Fruit fly (Drosophila melanogaster) whole organism: Measurements from ENCODE around the gene TfIIA-L.
A peak's percentile ranks its signal among the peaks of the same experiment; 100 is the strongest.

ENCODE experiments used
- CG8478 ChIP-seq: fragments of >200 bp; optimal IDR thresholded peaks from 2 replicates; lab custom pipeline; 2018; ENCODE audit warnings: inconsistent platforms
- Dll ChIP-seq: fragments of >200 bp; optimal IDR thresholded peaks from 2 replicates; lab custom pipeline; 2017
- EcR ChIP-seq, 2 experiments: fragments of >200 bp; optimal IDR thresholded peaks; 2 replicates each; lab custom pipeline; 2017; ENCODE audit warnings: missing biosample characterization in 2 of 2, missing genetic modification characterization in 2 of 2, missing genetic modification reagents in 2 of 2
- pan ChIP-seq: fragments of >200 bp; optimal IDR thresholded peaks from 2 replicates; lab custom pipeline; 2017
- psq ChIP-seq: fragments of >200 bp; optimal IDR thresholded peaks from 2 replicates; lab custom pipeline; 2017
- usp ChIP-seq: fragments of >200 bp; optimal IDR thresholded peaks from 2 replicates; lab custom pipeline; 2017; ENCODE audit warnings: missing biosample characterization, missing genetic modification characterization, mixed read lengths

TfIIA-L gene

DNA sequence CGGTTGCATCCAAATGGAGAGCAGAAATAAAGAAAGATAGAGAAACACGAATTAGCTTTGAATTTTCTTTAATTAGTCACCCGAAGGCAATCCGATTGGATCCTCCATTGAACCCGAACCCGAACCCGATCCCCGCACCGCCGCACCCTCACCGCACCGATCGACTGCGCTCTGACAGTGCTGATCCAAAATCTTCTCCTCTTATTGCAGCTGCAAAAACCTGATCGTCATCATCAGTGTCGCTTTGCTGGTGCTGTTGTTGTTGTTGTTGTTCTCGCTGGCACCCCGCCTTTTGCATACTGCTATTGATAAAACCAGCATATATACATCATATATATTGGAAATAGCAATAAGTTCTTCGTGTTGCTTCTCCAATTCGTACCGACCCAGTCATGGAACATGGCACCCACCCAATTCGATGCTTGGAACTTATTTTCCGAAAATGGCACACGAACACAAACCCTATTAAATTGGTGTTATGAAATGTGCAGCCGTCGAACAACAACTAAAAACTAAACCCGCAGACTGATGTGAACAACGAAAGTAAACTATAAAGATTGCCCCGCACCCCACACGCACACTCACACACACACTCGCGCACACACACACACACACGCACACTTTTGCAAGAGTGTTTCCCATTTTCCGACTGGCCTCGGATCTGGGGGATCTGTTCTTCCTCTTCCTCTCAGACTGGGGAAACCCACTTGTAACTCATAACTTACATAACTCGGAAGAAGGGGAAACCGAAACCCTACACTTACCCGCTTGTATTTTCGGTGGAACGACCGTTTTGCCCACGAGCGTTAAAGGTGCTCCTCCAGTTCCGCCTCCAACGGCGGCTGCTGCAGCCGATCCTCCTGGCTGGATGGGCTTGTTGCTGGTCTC is 19.7 kb downstream of the TfIIA-L start:
- TF ChIP-seq pan (lab: Kevin White, UChicago): no peak
- no peak for TF ChIP-seq psq (lab: Kevin White, UChicago)
- no peak for TF ChIP-seq Dll
- no peak for TF ChIP-seq CG8478 (lab: Kevin White, UChicago)
- no peak for TF ChIP-seq usp (GFP tag; lab: Kevin White, UChicago)
- TF ChIP-seq EcR (GFP tag; optimal IDR thresholded peaks at IDR 0.05; lab: Kevin White, UChicago): no peak

DNA sequence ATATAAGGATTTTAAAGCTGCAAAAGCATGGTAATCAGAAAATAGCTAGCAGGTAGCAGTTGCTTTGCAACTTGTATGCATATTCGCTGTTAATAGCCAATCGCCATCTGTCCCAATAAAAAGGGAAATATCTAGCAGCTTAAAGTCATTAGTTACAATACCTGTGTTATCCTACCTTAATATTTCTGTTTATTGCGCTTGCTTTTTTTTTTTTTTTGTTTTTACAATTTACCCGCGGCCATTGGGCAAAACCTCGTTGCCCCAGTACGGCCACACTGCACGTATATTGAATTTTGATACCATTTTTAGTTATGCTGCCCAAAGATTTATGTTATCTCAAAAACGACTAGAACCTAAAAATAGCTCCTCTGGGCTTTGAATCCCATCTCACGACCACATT is 21.3 kb downstream of the TfIIA-L start:
- TF ChIP-seq EcR (GFP tag; optimal IDR thresholded peaks at IDR 0.05; lab: Kevin White, UChicago) (no peak), CG8478 (lab: Kevin White, UChicago) (no peak), psq (lab: Kevin White, UChicago) (no peak), Dll (no peak), pan (lab: Kevin White, UChicago) (no peak)

DNA sequence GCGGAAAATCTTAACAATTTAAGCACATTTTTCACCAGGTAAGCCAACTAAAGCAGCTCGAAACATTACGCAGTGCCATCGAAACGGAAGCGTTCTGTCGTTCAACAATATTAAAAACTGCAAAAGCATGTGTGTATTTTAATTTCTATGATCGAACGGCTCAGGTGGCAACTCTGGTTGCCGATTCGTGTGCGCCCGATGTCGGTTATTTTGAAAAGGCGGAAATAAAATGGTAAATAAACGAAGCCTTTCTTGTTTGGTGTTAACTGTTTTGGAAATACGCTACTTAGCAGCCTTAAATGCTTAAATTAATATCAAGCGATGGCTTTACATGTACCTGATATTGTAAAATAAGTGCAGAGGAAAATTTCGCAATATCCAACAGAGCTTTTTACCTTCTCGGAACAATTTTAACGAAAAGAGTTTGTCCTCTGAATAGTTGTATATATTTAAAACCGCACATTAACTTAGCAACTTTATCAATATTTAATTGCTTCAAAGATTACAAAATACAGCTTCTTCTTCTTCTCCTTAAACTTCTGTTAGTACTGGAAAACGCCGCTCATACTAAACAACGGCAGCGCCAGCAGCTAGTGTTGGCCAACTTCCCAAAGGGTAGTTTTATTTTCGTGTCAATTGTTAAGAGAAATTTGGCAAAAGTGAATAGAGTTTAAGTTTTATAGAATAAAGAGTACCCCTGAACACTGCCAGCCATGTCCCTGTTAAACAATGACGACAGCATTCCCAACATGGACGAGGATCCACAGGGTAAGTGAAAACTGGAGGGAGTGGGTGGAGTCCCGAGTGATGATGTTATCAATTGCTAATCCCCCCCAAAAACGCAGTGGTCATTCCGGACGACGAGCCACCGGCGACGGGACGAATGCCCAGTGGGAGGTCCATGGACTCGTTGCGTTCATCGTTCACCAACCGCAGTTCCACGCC is 22.5 kb downstream of the TfIIA-L start, which contains the start of gene CG5934:
TSS of gene CG5934 (plus strand) at position 588 of the 945 bp plus-strand sequence.
- no peak for TF ChIP-seq Dll
- TF ChIP-seq psq (lab: Kevin White, UChicago): no peak
- no peak for TF ChIP-seq pan (lab: Kevin White, UChicago)
- TF ChIP-seq EcR (GFP tag; optimal IDR thresholded peaks at IDR 0.05; lab: Kevin White, UChicago): no peak
- no peak for TF ChIP-seq CG8478 (lab: Kevin White, UChicago)
- no peak for TF ChIP-seq usp (GFP tag; lab: Kevin White, UChicago)

DNA sequence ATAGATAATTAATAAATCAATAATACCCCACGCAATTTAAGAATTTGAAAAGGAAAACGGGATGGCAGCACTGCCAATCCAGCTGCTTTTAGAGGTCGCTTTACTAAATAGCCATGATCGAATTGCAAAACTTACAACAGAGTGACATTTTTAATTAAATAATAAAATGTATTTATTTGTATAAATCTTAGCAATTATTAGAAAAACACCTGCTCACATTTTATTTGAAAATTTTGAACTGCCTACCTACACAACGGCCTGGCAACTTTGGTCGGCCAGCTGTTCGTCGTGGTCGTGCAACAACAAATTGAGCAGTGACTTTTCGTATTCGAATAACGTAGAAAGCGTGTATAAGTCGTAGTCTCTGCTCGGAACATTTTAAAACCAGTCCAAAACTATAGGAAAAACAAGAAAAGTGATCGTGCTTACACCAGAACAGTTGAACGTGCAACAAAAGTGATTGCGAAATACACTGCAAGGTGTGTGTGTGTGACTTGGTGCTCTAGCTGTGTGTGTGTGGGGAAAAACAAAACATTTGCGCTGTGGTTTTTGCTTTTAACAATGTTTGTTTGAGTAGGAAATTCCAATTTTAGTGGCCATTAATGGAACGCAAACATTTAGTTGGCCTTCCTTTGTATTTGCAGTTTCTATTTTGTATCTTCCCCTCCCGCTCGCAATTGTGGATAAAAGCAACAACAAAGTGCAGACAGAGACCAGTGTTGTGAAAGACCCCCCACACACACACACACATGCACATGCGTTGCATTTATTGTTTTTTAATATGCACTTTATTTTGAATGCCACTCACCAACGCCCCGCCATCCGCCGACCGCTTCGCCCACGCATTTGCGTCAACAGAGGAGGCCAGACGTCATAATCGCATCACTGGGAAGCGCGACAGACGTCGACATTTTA is 23.9 kb downstream of the TfIIA-L start, which contains the start of gene CG5938:
TSS of gene CG5938 (plus strand) at position 262 of the 915 bp plus-strand sequence.
- TF ChIP-seq CG8478 (lab: Kevin White, UChicago) (no peak), pan (lab: Kevin White, UChicago) (no peak), Dll (no peak), psq (lab: Kevin White, UChicago) (no peak), EcR (GFP tag; optimal IDR thresholded peaks at IDR 0.05; lab: Kevin White, UChicago) (no peak), usp (GFP tag; lab: Kevin White, UChicago) (no peak)

DNA sequence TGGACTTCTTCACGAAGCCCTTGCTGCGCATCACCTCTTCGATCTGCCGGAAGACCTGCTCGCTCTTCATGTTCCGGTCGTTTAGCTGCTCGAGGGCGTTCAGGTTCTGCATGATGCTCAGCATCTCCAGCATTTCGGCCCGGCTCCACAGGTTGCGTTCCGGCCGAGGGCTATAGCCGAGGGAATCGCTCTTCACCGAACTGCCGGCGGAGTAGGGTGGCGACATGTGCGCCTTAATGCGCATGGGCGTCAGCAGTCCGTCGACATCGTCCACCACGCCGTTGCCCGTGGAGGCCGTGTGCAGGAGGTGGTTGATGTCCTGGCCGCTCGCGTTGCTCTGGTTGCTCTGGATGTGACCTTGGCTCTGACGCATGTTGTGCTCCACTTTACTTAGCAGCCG is 28.6 kb downstream of the TfIIA-L start:
- no peak for TF ChIP-seq psq (lab: Kevin White, UChicago)
- TF ChIP-seq pan (lab: Kevin White, UChicago): no peak
- no peak for TF ChIP-seq CG8478 (lab: Kevin White, UChicago)
- no peak for TF ChIP-seq usp (GFP tag; lab: Kevin White, UChicago)
- TF ChIP-seq Dll: no peak
- no peak for TF ChIP-seq EcR (GFP tag; optimal IDR thresholded peaks at IDR 0.05; lab: Kevin White, UChicago)

DNA sequence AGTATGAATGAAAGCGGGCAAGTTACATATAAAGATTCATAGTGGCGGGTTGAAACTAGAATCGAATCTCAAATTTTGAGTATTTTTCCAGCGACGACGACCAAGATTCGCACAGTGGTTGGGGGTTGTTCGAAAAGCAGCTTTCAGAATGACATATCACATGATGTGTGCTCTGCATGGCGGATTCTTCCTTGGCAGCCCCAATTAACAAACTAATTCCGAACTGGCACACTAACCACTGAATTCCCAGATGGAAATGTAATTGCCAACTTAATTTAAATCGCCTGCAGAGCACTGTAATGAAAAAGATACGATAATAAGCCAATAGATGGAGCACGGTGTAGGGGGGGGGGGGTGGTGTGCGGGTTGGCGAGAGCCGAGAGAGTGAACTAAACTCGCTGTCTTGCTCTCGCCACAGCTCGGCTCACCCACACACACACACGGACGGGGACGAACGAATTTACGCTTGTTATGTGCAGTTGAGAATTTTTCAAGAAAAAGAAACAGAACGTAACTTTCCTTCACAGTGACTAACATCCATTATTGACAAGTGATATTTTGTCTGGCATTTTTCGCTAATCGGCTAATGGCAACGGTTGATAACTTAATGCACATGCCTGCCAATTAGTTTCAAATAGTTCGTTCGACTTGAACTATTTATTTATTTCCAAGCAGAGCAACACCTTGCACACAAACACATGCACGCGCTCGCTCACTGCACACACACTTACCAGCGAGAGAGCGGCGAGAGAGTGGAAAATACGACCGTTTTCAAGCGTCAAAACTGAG is 30.3 kb downstream of the TfIIA-L start:
- TF ChIP-seq Dll: peak; percentile 70
- no peak for TF ChIP-seq EcR (GFP tag; optimal IDR thresholded peaks at IDR 0.05; lab: Kevin White, UChicago)

DNA sequence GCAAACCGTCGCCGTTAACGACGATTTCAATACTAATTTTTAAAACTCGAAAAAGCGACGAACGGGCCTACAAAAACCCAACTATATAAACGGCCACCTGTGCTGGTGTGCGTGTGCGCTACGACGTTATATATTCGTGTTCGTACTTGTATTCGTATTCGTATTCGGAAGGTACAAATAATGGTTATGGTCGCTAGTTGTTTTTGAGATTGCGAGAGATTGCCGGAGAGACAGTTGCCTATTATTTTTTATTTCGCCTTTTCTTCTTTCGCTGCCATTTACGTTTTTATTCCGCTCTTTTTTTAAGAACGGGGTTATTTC is 30.9 kb downstream of the TfIIA-L start:
- no peak for TF ChIP-seq Dll
- no peak for TF ChIP-seq pan (lab: Kevin White, UChicago)
- TF ChIP-seq usp (GFP tag; lab: Kevin White, UChicago): no peak
- TF ChIP-seq psq (lab: Kevin White, UChicago): no peak
- no peak for TF ChIP-seq EcR (GFP tag; optimal IDR thresholded peaks at IDR 0.05; lab: Kevin White, UChicago)
- TF ChIP-seq CG8478 (lab: Kevin White, UChicago): no peak

DNA sequence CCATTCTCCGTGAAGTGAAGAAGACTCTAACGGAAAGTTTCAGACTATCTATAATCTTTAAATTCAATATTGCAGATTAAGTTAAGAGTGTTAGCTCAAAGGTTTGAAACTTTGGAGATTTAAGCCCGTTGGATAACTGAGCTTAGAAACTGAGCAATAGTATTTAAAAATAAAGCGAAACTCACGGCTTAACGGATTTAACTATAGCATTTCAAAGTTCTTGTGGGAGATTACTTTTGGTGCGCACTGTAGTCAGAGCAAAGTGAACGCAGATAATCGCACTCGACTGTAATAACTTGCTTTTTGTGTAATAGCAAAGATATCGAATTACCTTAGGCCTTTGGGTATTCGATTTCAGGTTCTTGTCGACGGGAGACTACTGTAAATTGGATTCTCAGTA is 31.4 kb downstream of the TfIIA-L start, which contains the start of gene mrt:
TSS of gene mrt (minus strand) at position 376 of the 400 bp plus-strand sequence.
- TF ChIP-seq EcR (GFP tag; optimal IDR thresholded peaks at IDR 0.05; lab: Kevin White, UChicago) (no peak), psq (lab: Kevin White, UChicago) (no peak), CG8478 (lab: Kevin White, UChicago) (no peak), usp (GFP tag; lab: Kevin White, UChicago) (no peak), Dll (no peak), pan (lab: Kevin White, UChicago) (no peak)

DNA sequence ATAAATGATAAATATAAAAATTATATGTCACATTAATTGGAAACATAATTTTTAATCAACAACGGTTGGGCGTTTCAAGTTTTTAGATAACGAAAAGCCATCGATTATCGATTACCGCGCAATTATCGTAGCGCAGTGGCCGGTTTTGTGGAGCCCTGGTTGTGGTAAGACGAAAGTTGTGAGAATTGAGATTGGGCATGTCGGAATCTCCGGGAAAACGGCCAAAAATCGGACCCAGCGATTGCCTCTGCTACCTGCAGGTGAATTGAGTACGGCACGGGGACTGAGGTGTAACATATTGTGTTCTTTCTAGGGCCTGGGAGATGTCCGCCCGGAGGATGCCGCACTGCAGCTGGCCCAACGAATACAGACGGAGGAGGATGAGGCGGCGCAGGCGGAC is 32.7 kb downstream of the TfIIA-L start, which contains the start of gene CG3368:
TSS of gene CG3368 (plus strand) at position 136 of the 400 bp plus-strand sequence.
- no peak for TF ChIP-seq psq (lab: Kevin White, UChicago)
- no peak for TF ChIP-seq usp (GFP tag; lab: Kevin White, UChicago)
- no peak for TF ChIP-seq Dll
- TF ChIP-seq pan (lab: Kevin White, UChicago): no peak
- no peak for TF ChIP-seq CG8478 (lab: Kevin White, UChicago)
- TF ChIP-seq EcR (GFP tag; optimal IDR thresholded peaks at IDR 0.05; lab: Kevin White, UChicago): no peak
